Worm (Caenorhabditis elegans): ENCODE measurements around the gene F34D6.1.

The F34D6.1 gene

ce11 chrII:2638062-2638461 lies 43.0 kb downstream of the F34D6.1 start, which contains the start of gene F22E5.9:
TSS of gene F22E5.9 (plus strand) at chrII:2638388.
- TF ChIP-seq mdl-1 (tag; optimal IDR thresholded peaks at IDR 0.05): no peak
- no peak for TF ChIP-seq sea-2 (GFP tag; optimal IDR thresholded peaks at IDR 0.05)
- TF ChIP-seq nhr-77 (tag; optimal IDR thresholded peaks at IDR 0.05): no peak
- TF ChIP-seq ceh-82 (tag; optimal IDR thresholded peaks at IDR 0.05): no peak
- TF ChIP-seq pha-4 (tag; optimal IDR thresholded peaks at IDR 0.05): peak; percentile 32
- TF ChIP-seq egl-27 (tag; optimal IDR thresholded peaks at IDR 0.05): no peak
- TF ChIP-seq jun-1 (tag; optimal IDR thresholded peaks at IDR 0.05): no peak
- TF ChIP-seq ztf-11 (tag; optimal IDR thresholded peaks at IDR 0.05): no peak
- no peak for TF ChIP-seq egl-5 (tag; optimal IDR thresholded peaks at IDR 0.05)
- no peak for TF ChIP-seq nhr-23 (tag; optimal IDR thresholded peaks at IDR 0.05)
- no peak for TF ChIP-seq nhr-28 (tag; optimal IDR thresholded peaks at IDR 0.05)
- TF ChIP-seq skn-1 (tag; optimal IDR thresholded peaks at IDR 0.05): peak; percentile 52
- TF ChIP-seq nhr-43 (tag; optimal IDR thresholded peaks at IDR 0.05; ENCODE audit: poor library complexity, severe bottlenecking): no peak
- TF ChIP-seq elt-3 (tag; optimal IDR thresholded peaks at IDR 0.05): no peak
- no peak for TF ChIP-seq R02D3.7 (tag; optimal IDR thresholded peaks at IDR 0.05)
- no peak for TF ChIP-seq fkh-10 (GFP tag; optimal IDR thresholded peaks at IDR 0.05)
- no peak for TF ChIP-seq tbx-2 (tag; optimal IDR thresholded peaks at IDR 0.05)
- no peak for TF ChIP-seq aly-2 (tag; optimal IDR thresholded peaks at IDR 0.05)

- TF ChIP-seq pqm-1 (tag; optimal IDR thresholded peaks at IDR 0.05) (no peak), egl-27 (tag; optimal IDR thresholded peaks at IDR 0.05) (no peak), ceh-82 (tag; optimal IDR thresholded peaks at IDR 0.05) (no peak), hmg-11 (tag; optimal IDR thresholded peaks at IDR 0.05) (no peak), nhr-12 (tag; optimal IDR thresholded peaks at IDR 0.05) (no peak), snpc-4 (tag; optimal IDR thresholded peaks at IDR 0.05) (no peak), fkh-2 (tag; optimal IDR thresholded peaks at IDR 0.05) (no peak), jun-1 (tag; optimal IDR thresholded peaks at IDR 0.05) (no peak)
These were observed 43.7 kb downstream of the F34D6.1 start, which contains the start of gene F22E5.21 for ce11 chrII:2637359-2637758. TSS of gene F22E5.21 (minus strand) at chrII:2637459.

- TF ChIP-seq skn-1 (tag; optimal IDR thresholded peaks at IDR 0.05) (no peak), ceh-9 (tag; optimal IDR thresholded peaks at IDR 0.05) (no peak), mml-1 (tag; optimal IDR thresholded peaks at IDR 0.05) (no peak), fos-1 (tag; optimal IDR thresholded peaks at IDR 0.05) (no peak), ztf-11 (tag; optimal IDR thresholded peaks at IDR 0.05) (no peak), eor-1 (tag; optimal IDR thresholded peaks at IDR 0.05) (no peak), tbx-2 (tag; optimal IDR thresholded peaks at IDR 0.05) (no peak), elt-3 (tag; optimal IDR thresholded peaks at IDR 0.05) (no peak), pha-4 (tag; optimal IDR thresholded peaks at IDR 0.05) (no peak), fkh-10 (GFP tag; optimal IDR thresholded peaks at IDR 0.05) (no peak), unc-39 (tag; optimal IDR thresholded peaks at IDR 0.05) (no peak), jun-1 (tag; optimal IDR thresholded peaks at IDR 0.05) (no peak), egl-5 (tag; optimal IDR thresholded peaks at IDR 0.05) (no peak), nhr-12 (tag; optimal IDR thresholded peaks at IDR 0.05) (no peak), nfya-1 (tag; optimal IDR thresholded peaks at IDR 0.05; ENCODE audit: insufficient read depth) (no peak), nhr-67 (tag; optimal IDR thresholded peaks at IDR 0.05) (no peak), ceh-28 (tag; optimal IDR thresholded peaks at IDR 0.05) (no peak)
These were observed 49.8 kb downstream of the F34D6.1 start, which contains the start of gene D2062.1 for ce11 chrII:2631169-2631568. TSS of gene D2062.1 (plus strand) at chrII:2631469.

All from whole organism, L3 larva.